Worm (Caenorhabditis elegans) whole organism, L4 larva: Measurements from ENCODE around the gene idpa-1.

Source experiments
- F10B5.3 ChIP-seq: sonication (generic microtip); optimal IDR thresholded peaks from 2 replicates; lab custom pipeline; 2016; ENCODE audit warnings: mild to moderate bottlenecking, missing genetic modification characterization, missing compliant biosample characterization
- R02D3.7 ChIP-seq: fragments of 150-350 bp; sonication (generic microtip); optimal IDR thresholded peaks from 3 replicates; lab custom pipeline; 2014; ENCODE audit warnings: missing biosample characterization, missing genetic modification characterization
- T26A8.4 ChIP-seq: fragments of 200-800 bp; sonication (Bioruptor generic); IDR thresholded peaks from 2 replicates; pipeline ENCODE4 v1.3.6; 2022; ENCODE audit warnings: missing genetic modification characterization, missing compliant biosample characterization
- Y75B8A.6 ChIP-seq: fragments of 200-800 bp; sonication (Bioruptor generic); IDR thresholded peaks from 2 replicates; pipeline ENCODE4 v1.3.6; 2022; ENCODE audit warnings: missing genetic modification reagents, missing genetic modification characterization, missing compliant biosample characterization
- aha-1 ChIP-seq: fragments of 150-350 bp; peaks from one replicate; lab custom pipeline; 2014; ENCODE audit warnings: missing biosample characterization, missing genetic modification characterization
- aly-2 ChIP-seq: sonication (generic microtip); optimal IDR thresholded peaks from 2 replicates; lab custom pipeline; 2018; ENCODE audit warnings: missing biosample characterization, missing genetic modification characterization
- arid-1 ChIP-seq: fragments of 200-800 bp; sonication (Bioruptor generic); conservative IDR thresholded peaks from 2 replicates; pipeline ENCODE4 v1.3.6; 2022; ENCODE audit warnings: missing genetic modification reagents, missing genetic modification characterization, missing compliant biosample characterization
- ceh-32 ChIP-seq: sonication (generic microtip); optimal IDR thresholded peaks from 2 replicates; lab custom pipeline; 2016; ENCODE audit warnings: mild to moderate bottlenecking, missing genetic modification characterization, missing compliant biosample characterization; ENCODE audit not compliant: poor library complexity
- ceh-62 ChIP-seq: sonication (generic microtip); optimal IDR thresholded peaks from 2 replicates; lab custom pipeline; 2017; ENCODE audit warnings: missing biosample characterization, missing genetic modification characterization
- ces-1 ChIP-seq: fragments of 150-350 bp; sonication (generic microtip); optimal IDR thresholded peaks from 4 replicates; lab custom pipeline; 2014; ENCODE audit warnings: missing biosample characterization, missing genetic modification reagents, missing genetic modification characterization
- cey-2 ChIP-seq: sonication (generic microtip); optimal IDR thresholded peaks from 3 replicates; lab custom pipeline; 2017; ENCODE audit warnings: missing genetic modification characterization, mild to moderate bottlenecking, missing compliant biosample characterization, antibody characterized with exemption, borderline replicate concordance; ENCODE audit not compliant: insufficient read depth
- ctbp-1 ChIP-seq: fragments of 200-800 bp; sonication (Bioruptor generic); IDR thresholded peaks from 2 replicates; pipeline ENCODE4 v1.3.6; 2022; ENCODE audit warnings: missing genetic modification reagents, missing genetic modification characterization, missing compliant biosample characterization
- daf-19 ChIP-seq: fragments of 200-800 bp; sonication (Bioruptor generic); conservative IDR thresholded peaks from 2 replicates; pipeline ENCODE4 v1.3.6; 2022; ENCODE audit warnings: missing genetic modification characterization, missing compliant biosample characterization
- dmd-6 ChIP-seq: fragments of 200-800 bp; sonication (Bioruptor generic); IDR thresholded peaks from 2 replicates; pipeline ENCODE4 v1.3.6; 2022; ENCODE audit warnings: missing genetic modification reagents, missing genetic modification characterization, missing compliant biosample characterization
- dmd-8 ChIP-seq: fragments of 200-800 bp; sonication (Bioruptor generic); IDR thresholded peaks from 2 replicates; pipeline ENCODE4 v1.3.6; 2022; ENCODE audit warnings: missing genetic modification characterization, missing compliant biosample characterization
- duxl-1 ChIP-seq: sonication (generic microtip); optimal IDR thresholded peaks from 2 replicates; lab custom pipeline; 2016; ENCODE audit warnings: mild to moderate bottlenecking, missing genetic modification characterization, moderate library complexity, missing compliant biosample characterization; ENCODE audit not compliant: poor library complexity
- egl-27 ChIP-seq: sonication (generic microtip); optimal IDR thresholded peaks from 3 replicates; lab custom pipeline; 2017; ENCODE audit warnings: missing biosample characterization, missing genetic modification reagents, missing genetic modification characterization
- gei-8 ChIP-seq: fragments of 200-800 bp; sonication (Bioruptor generic); optimal IDR thresholded peaks from 2 replicates; lab custom pipeline; 2018; ENCODE audit warnings: mild to moderate bottlenecking, missing genetic modification characterization, missing compliant biosample characterization
- hif-1 ChIP-seq, 2 experiments: sonication (generic microtip); optimal IDR thresholded peaks; 2 replicates each; lab custom pipeline; 2016 to 2017; ENCODE audit warnings: missing compliant biosample characterization in 2 of 2, missing genetic modification characterization in 2 of 2, missing genetic modification reagents in 2 of 2, missing genotype in 2 of 2, mild to moderate bottlenecking in 1 of 2
- lim-7 ChIP-seq: fragments of 200-800 bp; sonication (Bioruptor generic); IDR thresholded peaks from 2 replicates; pipeline ENCODE4 v1.3.6; 2022; ENCODE audit warnings: missing genetic modification characterization, missing compliant biosample characterization
- lin-1 ChIP-seq: fragments of 200-800 bp; sonication (Bioruptor generic); IDR thresholded peaks from 2 replicates; pipeline ENCODE4 v1.3.6; 2022; ENCODE audit warnings: missing genetic modification reagents, missing genetic modification characterization, missing compliant biosample characterization
- lin-13 ChIP-seq: fragments of 150-350 bp; optimal IDR thresholded peaks from 2 replicates; lab custom pipeline; 2014; ENCODE audit warnings: missing biosample characterization, missing genetic modification reagents, missing genetic modification characterization
- lin-29 ChIP-seq: fragments of 200-800 bp; sonication (Bioruptor generic); IDR thresholded peaks from 2 replicates; pipeline ENCODE4 v1.3.6; 2022; ENCODE audit warnings: missing genetic modification reagents, missing genetic modification characterization, missing compliant biosample characterization
- lsy-2 ChIP-seq, 2 experiments: fragments of 150-350 bp in 1 of 2; sonication (generic microtip) in 1 of 2; optimal IDR thresholded peaks; 2 replicates each; lab custom pipeline; 2014 to 2017; ENCODE audit warnings: missing biosample characterization in 2 of 2, missing genetic modification characterization in 2 of 2
- mes-2 ChIP-seq: sonication (generic microtip); optimal IDR thresholded peaks from 2 replicates; lab custom pipeline; 2016; ENCODE audit warnings: missing genotype, mild to moderate bottlenecking, missing genetic modification characterization, missing compliant biosample characterization; ENCODE audit not compliant: poor library complexity, severe bottlenecking
- nhr-11 ChIP-seq: fragments of 150-350 bp; optimal IDR thresholded peaks from 2 replicates; lab custom pipeline; 2014; ENCODE audit warnings: missing biosample characterization, missing genetic modification characterization
- nhr-237 ChIP-seq: sonication (generic microtip); optimal IDR thresholded peaks from 2 replicates; lab custom pipeline; 2017; ENCODE audit warnings: missing biosample characterization, missing genetic modification characterization
- nhr-41 ChIP-seq: fragments of 200-800 bp; sonication (Bioruptor generic); IDR thresholded peaks from 2 replicates; pipeline ENCODE4 v1.3.6; 2022; ENCODE audit warnings: missing genetic modification reagents, missing genetic modification characterization, missing compliant biosample characterization
- nhr-42 ChIP-seq: fragments of 200-800 bp; sonication (Bioruptor generic); IDR thresholded peaks from 2 replicates; pipeline ENCODE4 v1.3.6; 2022; ENCODE audit warnings: missing genetic modification characterization, missing compliant biosample characterization
- nhr-48 ChIP-seq: sonication (generic microtip); optimal IDR thresholded peaks from 2 replicates; lab custom pipeline; 2016; ENCODE audit warnings: mild to moderate bottlenecking, missing genetic modification characterization, missing compliant biosample characterization
- nhr-6 ChIP-seq: fragments of 150-350 bp; optimal IDR thresholded peaks from 2 replicates; lab custom pipeline; 2014; ENCODE audit warnings: missing biosample characterization, missing genetic modification characterization
- pha-4 ChIP-seq, 2 experiments: fragments of 150-350 bp in 1 of 2; fragments of 200-800 bp in 1 of 2; sonication (Bioruptor generic) in 1 of 2; IDR thresholded peaks in 1 of 2; optimal IDR thresholded peaks in 1 of 2; 2 replicates each; pipeline versions ENCODE4 v1.3.6 to Lab custom; 2014 to 2022; ENCODE audit warnings: missing genetic modification characterization in 2 of 2, missing genetic modification reagents in 2 of 2, missing biosample characterization in 1 of 2, missing compliant biosample characterization in 1 of 2
- sdz-12 ChIP-seq: fragments of 200-800 bp; sonication (Bioruptor generic); optimal IDR thresholded peaks from 2 replicates; lab custom pipeline; 2018; ENCODE audit warnings: mild to moderate bottlenecking, missing genetic modification characterization, missing compliant biosample characterization
- skn-1 ChIP-seq: fragments of 150-350 bp; optimal IDR thresholded peaks from 2 replicates; lab custom pipeline; 2014; ENCODE audit warnings: missing biosample characterization, missing genetic modification characterization
- spr-3 ChIP-seq: fragments of 200-800 bp; sonication (Bioruptor generic); optimal IDR thresholded peaks from 2 replicates; lab custom pipeline; 2018; ENCODE audit warnings: mild to moderate bottlenecking, missing genetic modification characterization, missing compliant biosample characterization
- tra-1 ChIP-seq: fragments of 200-800 bp; sonication (Bioruptor generic); IDR thresholded peaks from 2 replicates; pipeline ENCODE4 v1.3.6; 2022; ENCODE audit warnings: missing genetic modification reagents, missing genetic modification characterization, missing compliant biosample characterization
- unc-62 ChIP-seq, 3 experiments: fragments of 150-350 bp in 1 of 3; sonication (generic microtip); optimal IDR thresholded peaks in 2 of 3; peaks in 1 of 3; 1 replicate in 1 of 3; 2 replicates in 2 of 3; lab custom pipeline; 2014 to 2017; ENCODE audit warnings: missing biosample characterization in 3 of 3, missing genetic modification characterization in 3 of 3, missing genetic modification reagents in 3 of 3, missing genotype in 1 of 3
- zag-1 ChIP-seq: fragments of 150-350 bp; optimal IDR thresholded peaks from 2 replicates; lab custom pipeline; 2014; ENCODE audit warnings: missing biosample characterization, missing genetic modification characterization
- zip-11 ChIP-seq: fragments of 200-800 bp; sonication (Bioruptor generic); IDR thresholded peaks from 2 replicates; pipeline ENCODE4 v1.3.6; 2022; ENCODE audit warnings: missing genetic modification characterization, missing compliant biosample characterization

idpa-1 gene

ce11 chrIII:2924658-2925057 lies 23.6 kb upstream of the idpa-1 start, which contains the start of gene R10F2.5:
R10F2.5 (minus strand) TSS chrIII:2924758.
- no peak for TF ChIP-seq nhr-42 (GFP tag; lab: Robert Waterston, UW)
- no peak for TF ChIP-seq nhr-237 (tag; lab: Kevin White, UChicago)

ce11 chrIII:2923012-2923411 lies 22.0 kb upstream of the idpa-1 start, which contains the start of gene R10F2.4:
R10F2.4 (minus strand) TSS chrIII:2923112.
- TF ChIP-seq spr-3 (GFP tag; lab: Kevin White, UChicago) (no peak), nhr-42 (GFP tag; lab: Robert Waterston, UW) (no peak), lin-13 (GFP tag; lab: Kevin White, UChicago) (no peak), dmd-8 (GFP tag; lab: Robert Waterston, UW) (no peak), Y75B8A.6 (GFP tag; lab: Robert Waterston, UW) (no peak), nhr-11 (tag; lab: Kevin White, UChicago) (no peak), nhr-41 (GFP tag; lab: Robert Waterston, UW) (no peak), zag-1 (tag; lab: Kevin White, UChicago) (no peak), T26A8.4 (GFP tag; lab: Robert Waterston, UW) (no peak), gei-8 (GFP tag; lab: Kevin White, UChicago) (no peak), duxl-1 (tag; lab: Kevin White, UChicago) (no peak)

ce11 chrIII:2920866-2921265 lies 19.8 kb upstream of the idpa-1 start:
- no peak for TF ChIP-seq hif-1 (tag; optimal IDR thresholded peaks at IDR 0.05; lab: Kevin White, UChicago)
- TF ChIP-seq ces-1: peak; percentile 61
- no peak for TF ChIP-seq F10B5.3
- no peak for TF ChIP-seq lsy-2 (tag; optimal IDR thresholded peaks at IDR 0.05; lab: Kevin White, UChicago)
- no peak for TF ChIP-seq ceh-32 (tag; lab: Kevin White, UChicago)
- TF ChIP-seq mes-2 (tag; lab: Kevin White, UChicago): no peak

ce11 chrIII:2920281-2920680 lies 19.3 kb upstream of the idpa-1 start:
- no peak for TF ChIP-seq ces-1
- TF ChIP-seq lin-1: no peak
- TF ChIP-seq ceh-62: no peak
- no peak for TF ChIP-seq sdz-12 (GFP tag; lab: Kevin White, UChicago)
- no peak for TF ChIP-seq aly-2 (tag; lab: Kevin White, UChicago)
- TF ChIP-seq nhr-48 (tag; lab: Kevin White, UChicago): no peak
- TF ChIP-seq T26A8.4 (GFP tag; lab: Robert Waterston, UW): no peak
- TF ChIP-seq lim-7 (GFP tag; lab: Robert Waterston, UW): no peak
- TF ChIP-seq hif-1 (tag; optimal IDR thresholded peaks at IDR 0.05; lab: Kevin White, UChicago): no peak
- TF ChIP-seq pha-4 (GFP tag; IDR thresholded peaks at IDR 0.05; lab: Robert Waterston, UW): no peak
- no peak for TF ChIP-seq pha-4 (tag; optimal IDR thresholded peaks at IDR 0.05; lab: Kevin White, UChicago)
- TF ChIP-seq zag-1 (tag; lab: Kevin White, UChicago): no peak
- TF ChIP-seq skn-1: no peak
- no peak for TF ChIP-seq egl-27 (tag; lab: Kevin White, UChicago)
- TF ChIP-seq daf-19: no peak

- no peak for TF ChIP-seq nhr-6 (tag; lab: Kevin White, UChicago)
- TF ChIP-seq ctbp-1 (GFP tag; lab: Robert Waterston, UW): no peak
- TF ChIP-seq duxl-1 (tag; lab: Kevin White, UChicago): no peak
- no peak for TF ChIP-seq dmd-6
- no peak for TF ChIP-seq hif-1 (tag; optimal IDR thresholded peaks at IDR 0.05; lab: Kevin White, UChicago)
- TF ChIP-seq arid-1 (GFP tag; lab: Robert Waterston, UW): no peak
- TF ChIP-seq cey-2 (tag; lab: Kevin White, UChicago): no peak
- TF ChIP-seq unc-62 (GFP tag; optimal IDR thresholded peaks at IDR 0.05 in 1 of 2; lab: Kevin White, UChicago): peak in 1 of 2 experiments; percentile 93
- no peak for TF ChIP-seq unc-62 (tag; optimal IDR thresholded peaks at IDR 0.05; lab: Kevin White, UChicago)
- no peak for TF ChIP-seq zip-11 (GFP tag; lab: Robert Waterston, UW)
- TF ChIP-seq nhr-11 (tag; lab: Kevin White, UChicago): no peak
- TF ChIP-seq mes-2 (tag; lab: Kevin White, UChicago): no peak
- no peak for TF ChIP-seq lin-29 (GFP tag; lab: Robert Waterston, UW)
- no peak for TF ChIP-seq R02D3.7 (tag; lab: Kevin White, UChicago)
- TF ChIP-seq aha-1 (tag; lab: Kevin White, UChicago): peak; percentile 84
- TF ChIP-seq T26A8.4 (GFP tag; lab: Robert Waterston, UW): no peak
- TF ChIP-seq tra-1 (GFP tag; lab: Robert Waterston, UW): 0 out of 2 replicates have a peak, but pooled peaks have one; percentile 52
Measured at ce11 chrIII:2918655-2919054, 17.6 kb upstream of the idpa-1 start.
